Worm (Caenorhabditis elegans): ENCODE results near the gene B0334.10.

Gene B0334.10

DNA sequence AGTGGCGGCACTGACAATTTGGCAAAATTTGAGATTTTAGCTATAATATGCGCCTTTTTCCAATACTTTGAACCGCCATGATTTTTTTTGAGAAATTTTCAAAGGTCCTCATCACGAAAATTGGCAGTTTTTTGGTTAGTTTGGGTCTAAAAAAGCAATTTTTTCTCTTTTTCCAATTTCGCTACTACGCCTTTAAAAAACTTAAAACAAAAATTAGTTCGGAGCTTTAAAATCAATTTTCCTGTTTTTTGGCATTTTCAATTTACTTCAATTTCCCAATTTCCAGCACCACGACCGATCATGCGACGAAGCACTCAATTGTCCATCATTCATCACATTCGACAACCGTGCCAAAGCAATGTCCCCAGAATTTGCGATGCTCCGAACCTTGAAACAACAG is 20.9 kb upstream of the B0334.10 start, which contains the start of gene B0334.5:
Gene B0334.5 (plus strand): TSS at position 301 of the 400 bp plus-strand sequence.
- TF ChIP-seq lag-1 (GFP tag; IDR thresholded peaks at IDR 0.05) (no peak), him-1 (tag; optimal IDR thresholded peaks at IDR 0.05) (no peak), hlh-26 (GFP tag; conservative IDR thresholded peaks at IDR 0.05) (no peak), ceh-79 (tag; optimal IDR thresholded peaks at IDR 0.05) (no peak), xnd-1 (tag; optimal IDR thresholded peaks at IDR 0.05) (no peak), ets-4 (GFP tag; optimal IDR thresholded peaks at IDR 0.05) (no peak), die-1 (tag; optimal IDR thresholded peaks at IDR 0.05) (no peak), egrh-3 (GFP tag; IDR thresholded peaks at IDR 0.05) (no peak), aptf-3 (GFP tag; IDR thresholded peaks at IDR 0.05) (no peak), ceh-91 (GFP tag; IDR thresholded peaks at IDR 0.05) (no peak), C06A6.2 (GFP tag; conservative IDR thresholded peaks at IDR 0.05) (no peak), ceh-100 (GFP tag; IDR thresholded peaks at IDR 0.05) (no peak), ztf-3 (GFP tag; optimal IDR thresholded peaks at IDR 0.05) (no peak), bed-2 (GFP tag; IDR thresholded peaks at IDR 0.05) (no peak), dpff-1 (tag; optimal IDR thresholded peaks at IDR 0.05) (no peak), egl-18 (GFP tag; IDR thresholded peaks at IDR 0.05) (no peak), pha-4 (tag; optimal IDR thresholded peaks at IDR 0.05) (no peak), egl-44 (GFP tag; IDR thresholded peaks at IDR 0.05) (no peak)

DNA sequence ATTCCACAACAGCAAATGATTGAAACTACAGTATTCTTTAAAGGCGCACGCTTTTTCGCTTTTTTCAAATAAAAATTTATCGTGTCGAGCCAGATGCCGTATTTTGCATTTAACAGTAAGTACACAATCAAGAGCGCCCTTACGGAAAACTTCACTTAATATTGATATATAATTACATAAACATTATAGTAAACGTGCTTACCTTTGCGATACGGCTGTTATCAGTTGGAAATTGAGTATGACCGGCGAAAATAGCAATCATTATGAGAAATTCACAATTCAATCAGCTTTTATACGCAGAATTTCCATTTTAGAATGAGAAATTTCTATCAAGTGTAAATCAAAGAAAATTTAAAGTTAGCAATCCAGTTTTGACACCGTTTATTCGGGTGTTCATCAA is 18.1 kb upstream of the B0334.10 start, which contains the start of gene B0334.20:
Gene B0334.20 (minus strand): TSS at position 262 of the 400 bp plus-strand sequence.
- TF ChIP-seq madf-8 (GFP tag; conservative IDR thresholded peaks at IDR 0.05) = no peak
- TF ChIP-seq nhr-80 (tag; optimal IDR thresholded peaks at IDR 0.05) = peak; percentile 9
- TF ChIP-seq attf-5 (GFP tag; optimal IDR thresholded peaks at IDR 0.05) = no peak
- TF ChIP-seq lsl-1 (GFP tag; optimal IDR thresholded peaks at IDR 0.05) = peak; percentile 5

DNA sequence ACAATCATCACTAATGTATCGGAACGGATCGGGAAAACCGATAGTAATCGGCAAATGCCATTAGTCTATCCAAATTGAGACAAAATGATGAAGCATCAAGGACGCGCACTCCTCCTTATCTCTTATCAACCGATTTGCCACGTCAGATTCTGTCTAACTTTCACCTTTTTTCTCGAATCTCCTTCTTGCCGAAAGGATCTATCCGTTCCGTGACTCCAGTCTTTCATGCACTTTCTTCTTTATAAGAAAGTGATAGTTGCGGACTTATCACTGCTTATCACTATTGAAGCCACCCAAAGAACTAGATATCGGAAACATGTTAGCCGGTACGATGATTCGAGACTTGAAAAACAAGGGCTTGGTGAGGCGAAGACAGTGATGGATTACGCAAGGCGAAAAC is 16.3 kb upstream of the B0334.10 start:
- TF ChIP-seq C06A6.2 (GFP tag; conservative IDR thresholded peaks at IDR 0.05) = no peak
- TF ChIP-seq xnd-1 (tag; optimal IDR thresholded peaks at IDR 0.05) = no peak
- no peak for TF ChIP-seq B0019.2 (GFP tag; conservative IDR thresholded peaks at IDR 0.05)
- no peak for TF ChIP-seq nfya-1 (tag; optimal IDR thresholded peaks at IDR 0.05; ENCODE audit: borderline replicate concordance, insufficient read depth)
- TF ChIP-seq lsl-1 (GFP tag; optimal IDR thresholded peaks at IDR 0.05) = no peak
- no peak for TF ChIP-seq nhr-120 (GFP tag; IDR thresholded peaks at IDR 0.05)
- TF ChIP-seq F52B5.7 (tag; optimal IDR thresholded peaks at IDR 0.05) = no peak
- no peak for TF ChIP-seq ceh-100 (GFP tag; IDR thresholded peaks at IDR 0.05)
- no peak for TF ChIP-seq rpc-1 (optimal IDR thresholded peaks at IDR 0.05)
- TF ChIP-seq rpc-1 (tag; optimal IDR thresholded peaks at IDR 0.05) = no peak
- TF ChIP-seq rec-8 (tag; optimal IDR thresholded peaks at IDR 0.05) = no peak
- TF ChIP-seq Y79H2A.3 (GFP tag; conservative IDR thresholded peaks at IDR 0.05) = no peak
- TF ChIP-seq ztf-25 (GFP tag; IDR thresholded peaks at IDR 0.05) = no peak
- no peak for TF ChIP-seq snpc-3.4 (tag; optimal IDR thresholded peaks at IDR 0.05)
- TF ChIP-seq aptf-3 (GFP tag; IDR thresholded peaks at IDR 0.05) = no peak
- TF ChIP-seq D2030.7 (GFP tag; IDR thresholded peaks at IDR 0.05) = no peak
- TF ChIP-seq sptf-2 (GFP tag; optimal IDR thresholded peaks at IDR 0.05) = no peak
- TF ChIP-seq unc-130 (GFP tag; optimal IDR thresholded peaks at IDR 0.05) = no peak
- TF ChIP-seq hmg-20 (GFP tag; IDR thresholded peaks at IDR 0.05) = no peak

DNA sequence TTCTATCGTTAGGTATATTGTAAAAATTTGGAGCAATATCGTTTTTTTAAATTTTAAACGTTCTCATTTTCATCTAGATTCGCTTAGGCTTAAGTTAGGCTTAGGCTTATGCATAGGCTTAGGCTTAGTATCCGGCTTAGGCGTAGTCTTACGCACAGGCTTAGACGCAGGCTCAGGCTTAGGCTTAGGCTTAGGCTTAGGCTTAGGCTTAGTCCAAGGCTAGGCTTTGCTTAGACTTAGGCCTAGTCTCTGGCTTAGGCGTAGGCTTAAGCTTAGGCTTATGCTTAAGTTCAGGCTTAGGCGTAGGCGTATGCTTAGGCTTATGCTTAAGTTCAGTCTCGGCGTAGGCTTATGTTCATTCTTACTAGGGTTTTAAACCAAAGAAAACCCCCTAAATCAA is 14.5 kb upstream of the B0334.10 start:
- TF ChIP-seq tbp1 (GFP tag; optimal IDR thresholded peaks at IDR 0.05) = no peak
- TF ChIP-seq let-526 (GFP tag; IDR thresholded peaks at IDR 0.05) = 0 out of 2 replicates have a peak, but pooled peaks have one; percentile 21
